Fruit fly (Drosophila melanogaster) whole organism, embryonic: ENCODE results near the gene Cyp310a1.

Experiments used
- ATbp ChIP-seq: fragments of 200-800 bp; sonication (Bioruptor generic); optimal IDR thresholded peaks from 2 replicates; lab custom pipeline; 2017; ENCODE audit warnings: missing biosample characterization, mild to moderate bottlenecking, missing genetic modification characterization, missing genetic modification reagents
- Atf3 ChIP-seq: fragments of 200-800 bp; sonication (Bioruptor generic); optimal IDR thresholded peaks from 3 replicates; lab custom pipeline; 2016; ENCODE audit warnings: missing biosample characterization, missing genetic modification characterization
- B-H2 ChIP-seq: fragments of 200-800 bp; sonication (Bioruptor generic); optimal IDR thresholded peaks from 2 replicates; lab custom pipeline; 2018; ENCODE audit warnings: missing biosample characterization, mild to moderate bottlenecking, missing genetic modification characterization
- CG10209 ChIP-seq: fragments of 200-800 bp; sonication (Bioruptor generic); optimal IDR thresholded peaks from 3 replicates; lab custom pipeline; 2017; ENCODE audit warnings: missing biosample characterization, mild to moderate bottlenecking, missing genetic modification characterization, missing genetic modification reagents
- CG10565 ChIP-seq: fragments of 200-800 bp; sonication (Bioruptor generic); optimal IDR thresholded peaks from 3 replicates; lab custom pipeline; 2016; ENCODE audit warnings: missing biosample characterization, mild to moderate bottlenecking, missing genetic modification characterization
- CG10959 ChIP-seq: fragments of 200-800 bp; sonication (Bioruptor generic); IDR thresholded peaks from 2 replicates; pipeline ENCODE4 v1.3.6; 2022; ENCODE audit warnings: missing biosample characterization, missing genetic modification characterization
- CG11456 ChIP-seq: fragments of 200-800 bp; sonication (Bioruptor generic); IDR thresholded peaks from 3 replicates; pipeline ENCODE4 v1.3.6; 2022; ENCODE audit warnings: missing biosample characterization, missing genetic modification characterization
- CG12391 ChIP-seq: fragments of 200-800 bp; sonication (Bioruptor generic); optimal IDR thresholded peaks from 3 replicates; lab custom pipeline; 2018; ENCODE audit warnings: missing biosample characterization, mild to moderate bottlenecking, missing genetic modification characterization, moderate library complexity
- CG15601 ChIP-seq: fragments of 200-800 bp; sonication (Bioruptor generic); optimal IDR thresholded peaks from 3 replicates; lab custom pipeline; 2019; ENCODE audit warnings: missing biosample characterization, mild to moderate bottlenecking, missing genetic modification characterization, moderate library complexity
- CG17912 ChIP-seq: fragments of 200-800 bp; sonication (Bioruptor generic); optimal IDR thresholded peaks from 2 replicates; lab custom pipeline; 2018; ENCODE audit warnings: missing biosample characterization, mild to moderate bottlenecking, missing genetic modification characterization
- CG18599 ChIP-seq: fragments of 200-800 bp; sonication (Bioruptor generic); optimal IDR thresholded peaks from 3 replicates; lab custom pipeline; 2017; ENCODE audit warnings: missing biosample characterization, missing genetic modification characterization, mild to moderate bottlenecking, moderate library complexity, missing genetic modification reagents
- CG3163 ChIP-seq: fragments of 200-800 bp; sonication (Bioruptor generic); optimal IDR thresholded peaks from 3 replicates; lab custom pipeline; 2016; ENCODE audit warnings: missing biosample characterization, missing genetic modification characterization
- CG3838 ChIP-seq: fragments of 200-800 bp; sonication (Bioruptor generic); optimal IDR thresholded peaks from 3 replicates; lab custom pipeline; 2016; ENCODE audit warnings: missing biosample characterization, missing genetic modification characterization
- CG42726 ChIP-seq: fragments of 200-800 bp; sonication (Bioruptor generic); IDR thresholded peaks from 2 replicates; pipeline ENCODE4 v1.3.6; 2022; ENCODE audit warnings: missing biosample characterization, missing genetic modification characterization; ENCODE audit not compliant: partially characterized antibody
- CG4328 ChIP-seq: fragments of 200-800 bp; sonication (Bioruptor generic); optimal IDR thresholded peaks from 3 replicates; lab custom pipeline; 2017; ENCODE audit warnings: missing biosample characterization, missing genetic modification reagents, missing genetic modification characterization
- CG4617 ChIP-seq: fragments of 200-800 bp; sonication (Bioruptor generic); optimal IDR thresholded peaks from 3 replicates; lab custom pipeline; 2016; ENCODE audit warnings: missing biosample characterization, missing genetic modification characterization, borderline replicate concordance
- CG6791 ChIP-seq: fragments of 200-800 bp; sonication (Bioruptor generic); IDR thresholded peaks from 3 replicates; pipeline ENCODE4 v1.3.6; 2022; ENCODE audit warnings: missing biosample characterization, missing genetic modification characterization; ENCODE audit not compliant: partially characterized antibody
- CG7987 ChIP-seq: fragments of 200-800 bp; sonication (Bioruptor generic); optimal IDR thresholded peaks from 2 replicates; lab custom pipeline; 2018; ENCODE audit warnings: missing biosample characterization, mild to moderate bottlenecking, missing genetic modification characterization, moderate library complexity
- CG8388 ChIP-seq: fragments of 200-800 bp; sonication (Bioruptor generic); optimal IDR thresholded peaks from 2 replicates; lab custom pipeline; 2019; ENCODE audit warnings: missing biosample characterization, mild to moderate bottlenecking, missing genetic modification characterization, moderate library complexity
- CG9609 ChIP-seq: fragments of 200-800 bp; sonication (Bioruptor generic); optimal IDR thresholded peaks from 3 replicates; lab custom pipeline; 2016; ENCODE audit warnings: missing biosample characterization, missing genetic modification characterization
- Doc3 ChIP-seq: fragments of 200-800 bp; sonication (Bioruptor generic); IDR thresholded peaks from 3 replicates; pipeline ENCODE4 v1.3.6; 2022; ENCODE audit warnings: missing biosample characterization, missing genetic modification characterization; ENCODE audit not compliant: partially characterized antibody
- Ets65A ChIP-seq: fragments of 200-800 bp; sonication (Bioruptor generic); peaks from one replicate; lab custom pipeline; 2016; ENCODE audit warnings: missing biosample characterization, missing genetic modification characterization
- Ets97D ChIP-seq: fragments of 200-800 bp; sonication (Bioruptor generic); optimal IDR thresholded peaks from 3 replicates; lab custom pipeline; 2016; ENCODE audit warnings: missing biosample characterization, missing genetic modification characterization
- Fer2 ChIP-seq: fragments of 200-800 bp; sonication (Bioruptor generic); optimal IDR thresholded peaks from 2 replicates; lab custom pipeline; 2018; ENCODE audit warnings: missing biosample characterization, mild to moderate bottlenecking, missing genetic modification characterization, moderate library complexity
- Hr3 ChIP-seq: fragments of 200-800 bp; sonication (Bioruptor generic); optimal IDR thresholded peaks from 3 replicates; lab custom pipeline; 2016; ENCODE audit warnings: missing biosample characterization, missing genetic modification characterization
- Lpt ChIP-seq: fragments of >200 bp; optimal IDR thresholded peaks from 2 replicates; lab custom pipeline; 2018; ENCODE audit warnings: missing biosample characterization, missing genetic modification characterization
- Mes4 ChIP-seq: fragments of 200-800 bp; sonication (Bioruptor generic); optimal IDR thresholded peaks from 2 replicates; lab custom pipeline; 2016; ENCODE audit warnings: missing biosample characterization, missing genetic modification characterization
- NFAT ChIP-seq: fragments of 200-800 bp; sonication (Bioruptor generic); IDR thresholded peaks from 2 replicates; pipeline ENCODE4 v1.3.6; 2022; ENCODE audit warnings: missing biosample characterization, missing genetic modification characterization
- Sox102F ChIP-seq: fragments of 200-800 bp; sonication (Bioruptor generic); optimal IDR thresholded peaks from 2 replicates; lab custom pipeline; 2018; ENCODE audit warnings: missing biosample characterization, mild to moderate bottlenecking, missing genetic modification characterization, moderate library complexity
- Ssrp ChIP-seq: fragments of 200-800 bp; sonication (Bioruptor generic); optimal IDR thresholded peaks from 2 replicates; lab custom pipeline; 2018; ENCODE audit warnings: missing biosample characterization, mild to moderate bottlenecking, missing genetic modification characterization, moderate library complexity
- Tbp ChIP-seq: fragments of >200 bp; optimal IDR thresholded peaks from 2 replicates; lab custom pipeline; 2018; ENCODE audit warnings: missing biosample characterization, missing genetic modification characterization
- br ChIP-seq: fragments of >200 bp; optimal IDR thresholded peaks from 2 replicates; lab custom pipeline; 2017
- cas ChIP-seq: fragments of 200-800 bp; sonication (Bioruptor generic); IDR thresholded peaks from 2 replicates; pipeline ENCODE4 v1.3.6; 2022; ENCODE audit warnings: missing biosample characterization, missing genetic modification characterization
- chinmo ChIP-seq: fragments of 200-800 bp; sonication (Bioruptor generic); IDR thresholded peaks from 4 replicates; pipeline ENCODE4 v1.3.6; 2022; ENCODE audit warnings: missing biosample characterization, missing genetic modification characterization; ENCODE audit not compliant: partially characterized antibody
- croc ChIP-seq: fragments of 200-800 bp; sonication (Bioruptor generic); conservative IDR thresholded peaks from 3 replicates; pipeline ENCODE4 v1.3.6; 2022; ENCODE audit warnings: missing biosample characterization, missing genetic modification characterization
- disco-r ChIP-seq: fragments of 200-800 bp; sonication (Bioruptor generic); optimal IDR thresholded peaks from 2 replicates; lab custom pipeline; 2016; ENCODE audit warnings: missing biosample characterization, missing genetic modification characterization
- dpn ChIP-seq, 2 experiments: fragments of 200-800 bp; sonication (Bioruptor generic); optimal IDR thresholded peaks; 3 replicates each; lab custom pipeline; 2016; ENCODE audit warnings: missing biosample characterization in 2 of 2, missing genetic modification characterization in 2 of 2
- eve ChIP-seq, 2 experiments: fragments of >200 bp; optimal IDR thresholded peaks; 2 replicates each; lab custom pipeline; 2017; ENCODE audit warnings: missing biosample characterization in 2 of 2, missing genetic modification characterization in 2 of 2
- gfzf ChIP-seq: fragments of 200-800 bp; sonication (Bioruptor generic); optimal IDR thresholded peaks from 2 replicates; lab custom pipeline; 2016; ENCODE audit warnings: missing biosample characterization, mild to moderate bottlenecking, missing genetic modification characterization, moderate library complexity
- grau ChIP-seq: fragments of 200-800 bp; optimal IDR thresholded peaks from 3 replicates; lab custom pipeline; 2019; ENCODE audit warnings: missing biosample characterization, mild to moderate bottlenecking, missing genetic modification characterization, moderate library complexity
- h ChIP-seq: fragments of >200 bp; optimal IDR thresholded peaks from 2 replicates; lab custom pipeline; 2017
- ind ChIP-seq: fragments of 200-800 bp; sonication (Bioruptor generic); optimal IDR thresholded peaks from 3 replicates; lab custom pipeline; 2016; ENCODE audit warnings: missing biosample characterization, missing genetic modification characterization
- kah ChIP-seq: fragments of 200-800 bp; sonication (Bioruptor generic); optimal IDR thresholded peaks from 2 replicates; lab custom pipeline; 2018; ENCODE audit warnings: missing biosample characterization, mild to moderate bottlenecking, missing genetic modification characterization
- repo ChIP-seq: fragments of 200-800 bp; sonication (Bioruptor generic); optimal IDR thresholded peaks from 2 replicates; lab custom pipeline; 2016; ENCODE audit warnings: missing biosample characterization, missing genetic modification characterization
- sens ChIP-seq: fragments of 200-800 bp; sonication (Bioruptor generic); peaks from one replicate; lab custom pipeline; 2016; ENCODE audit warnings: missing biosample characterization, missing genetic modification characterization
- slou ChIP-seq: fragments of 200-800 bp; sonication (Bioruptor generic); optimal IDR thresholded peaks from 3 replicates; lab custom pipeline; 2016; ENCODE audit warnings: missing biosample characterization, missing genetic modification characterization
- wor ChIP-seq: fragments of 200-800 bp; sonication (Bioruptor generic); IDR thresholded peaks from 2 replicates; pipeline ENCODE4 v1.3.6; 2022; ENCODE audit warnings: missing biosample characterization, missing genetic modification characterization
- yki ChIP-seq: fragments of >200 bp; optimal IDR thresholded peaks from 3 replicates; lab custom pipeline; 2018
- zfh1 ChIP-seq: fragments of 200-800 bp; sonication (Bioruptor generic); IDR thresholded peaks from 3 replicates; pipeline ENCODE4 v1.3.6; 2022; ENCODE audit warnings: missing biosample characterization, missing genetic modification characterization
- zfh2 ChIP-seq: fragments of 200-800 bp; sonication (Bioruptor generic); optimal IDR thresholded peaks from 2 replicates; lab custom pipeline; 2016; ENCODE audit warnings: missing biosample characterization, missing genetic modification characterization

The Cyp310a1 gene

DNA sequence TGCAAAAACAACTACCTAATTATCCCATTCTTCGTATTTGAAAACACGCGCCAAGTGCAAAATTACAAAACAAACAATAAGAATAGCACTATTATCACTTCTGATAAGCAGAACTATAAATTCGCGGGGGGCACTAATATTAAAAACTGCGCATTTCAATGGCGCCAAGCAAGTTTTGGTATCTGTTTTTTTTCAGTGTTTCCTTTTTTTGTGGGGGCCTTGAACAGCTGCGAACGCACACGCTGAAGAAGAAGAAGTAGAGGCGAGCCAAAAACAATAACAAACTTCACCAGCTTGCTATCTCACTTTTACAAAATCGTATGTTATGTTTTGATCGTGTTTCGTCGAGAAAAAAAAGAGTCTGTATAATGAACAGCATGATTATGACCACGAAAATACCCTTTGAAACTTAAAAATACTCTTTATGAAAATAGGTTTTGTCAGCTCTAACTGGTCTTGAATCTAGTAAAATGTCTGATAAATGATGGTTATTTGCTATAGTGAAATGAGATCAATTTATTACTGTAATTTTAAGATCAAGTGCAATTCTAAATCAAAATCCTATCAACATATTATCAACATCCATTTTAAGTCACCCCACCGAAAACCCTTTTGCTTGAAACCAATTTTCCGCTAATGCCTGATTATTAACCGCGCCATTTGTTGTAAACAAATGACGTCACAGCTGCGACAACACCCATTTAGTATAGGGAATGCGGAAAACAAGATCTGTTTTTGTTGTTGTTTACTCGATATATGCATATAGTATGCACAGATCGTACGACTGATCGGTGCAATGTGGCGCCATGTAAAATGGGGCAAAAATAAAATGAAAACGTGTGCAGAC lies 41.3 kb upstream of the Cyp310a1 start (continued):
- TF ChIP-seq CG3838 (peak; percentile 16), Mes4 (GFP tag; lab: Kevin White, UChicago) (peak; percentile 14), Tbp (no peak), CG3163 (GFP tag; lab: Kevin White, UChicago) (peak; percentile 38), eve (GFP tag; optimal IDR thresholded peaks at IDR 0.05; lab: Kevin White, UChicago) (no peak), CG15601 (no peak), CG10565 (no peak), sens (GFP tag; lab: Kevin White, UChicago) (peak; percentile 93), Fer2 (tag; lab: Kevin White, UChicago) (no peak), CG42726 (no peak), CG4617 (GFP tag; lab: Kevin White, UChicago) (peak; percentile 17), croc (GFP tag; lab: Robert Waterston, UW) (no peak; the same call in 1 of the 3 replicates), repo (peak; percentile 37), CG10959 (peak; percentile 31; the same call in 1 of the 2 replicates), CG8388 (GFP tag; lab: Kevin White, UChicago) (no peak), CG9609 (GFP tag; lab: Kevin White, UChicago) (peak; percentile 72), CG10209 (GFP tag; lab: Kevin White, UChicago) (peak; percentile 63), chinmo (peak; percentile 70; the same call in 2 of the 4 replicates), Sox102F (GFP tag; lab: Kevin White, UChicago) (peak; percentile 49), CG7987 (peak; percentile 75), cas (GFP tag; lab: Robert Waterston, UW) (no peak), Lpt (GFP tag; lab: Kevin White, UChicago) (no peak), yki (no peak), wor (GFP tag; lab: Robert Waterston, UW) (no peak), Doc3 (GFP tag; lab: Robert Waterston, UW) (no peak), CG6791 (GFP tag; lab: Robert Waterston, UW) (no peak), CG18599 (GFP tag; lab: Kevin White, UChicago) (peak; percentile 71), Hr3 (GFP tag; lab: Kevin White, UChicago) (no peak), ATbp (GFP tag; lab: Kevin White, UChicago) (no peak), B-H2 (peak; percentile 75), gfzf (GFP tag; lab: Kevin White, UChicago) (no peak), kah (GFP tag; lab: Kevin White, UChicago) (no peak), br (lab: Kevin White, UChicago) (no peak), zfh1 (GFP tag; lab: Robert Waterston, UW) (peak; percentile 59; the same call in 1 of the 3 replicates), Ssrp (peak; percentile 14), CG12391 (tag; lab: Kevin White, UChicago) (peak; percentile 48), Ets97D (GFP tag; lab: Kevin White, UChicago) (peak; percentile 57), Ets65A (GFP tag; lab: Kevin White, UChicago) (peak; percentile 89), Atf3 (GFP tag; lab: Kevin White, UChicago) (peak; percentile 9), CG11456 (GFP tag; lab: Robert Waterston, UW) (peak; percentile 81), slou (GFP tag; lab: Kevin White, UChicago) (no peak), CG17912 (GFP tag; lab: Kevin White, UChicago) (no peak), NFAT (GFP tag; lab: Robert Waterston, UW) (peak; percentile 76), CG4328 (GFP tag; lab: Kevin White, UChicago) (peak; percentile 50), grau (tag; lab: Kevin White, UChicago) (peak; percentile 46), h (lab: Kevin White, UChicago) (no peak), dpn (GFP tag; optimal IDR thresholded peaks at IDR 0.05; lab: Kevin White, UChicago) (peak; percentile 66 to 74), zfh2 (GFP tag; lab: Kevin White, UChicago) (peak; percentile 58), disco-r (peak; percentile 3), ind (peak; percentile 66)
